Fruit fly (Drosophila melanogaster) whole organism: Measurements from ENCODE around the gene CG13738.

Source experiments
- CG8478 ChIP-seq: fragments of >200 bp; optimal IDR thresholded peaks from 2 replicates; lab custom pipeline; 2018; ENCODE audit warnings: inconsistent platforms
- Dll ChIP-seq: fragments of >200 bp; optimal IDR thresholded peaks from 2 replicates; lab custom pipeline; 2017
- EcR ChIP-seq, 2 experiments: fragments of >200 bp; optimal IDR thresholded peaks; 2 replicates each; lab custom pipeline; 2017; ENCODE audit warnings: missing biosample characterization in 2 of 2, missing genetic modification characterization in 2 of 2, missing genetic modification reagents in 2 of 2
- pan ChIP-seq: fragments of >200 bp; optimal IDR thresholded peaks from 2 replicates; lab custom pipeline; 2017
- psq ChIP-seq: fragments of >200 bp; optimal IDR thresholded peaks from 2 replicates; lab custom pipeline; 2017
- usp ChIP-seq: fragments of >200 bp; optimal IDR thresholded peaks from 2 replicates; lab custom pipeline; 2017; ENCODE audit warnings: missing biosample characterization, missing genetic modification characterization, mixed read lengths

DNA sequence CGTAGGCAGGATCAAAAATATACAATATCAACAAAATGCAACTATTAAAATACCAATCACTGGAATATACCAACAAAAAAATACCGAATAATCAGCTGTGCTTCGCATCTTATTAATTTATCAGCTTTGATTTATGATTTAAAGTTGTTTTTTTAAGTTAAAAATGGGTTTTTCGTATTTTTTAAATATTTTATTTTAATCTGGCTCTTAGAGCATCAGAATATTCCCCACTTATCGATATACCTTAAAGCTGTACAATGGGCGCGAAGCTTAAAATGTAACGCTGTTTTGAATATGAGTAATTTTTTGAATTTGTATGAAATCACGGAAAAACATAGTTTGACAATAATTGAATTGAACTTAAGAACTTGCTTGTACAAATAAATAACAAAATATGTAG, 25.9 kb upstream of the CG13738 start, which contains the start of gene CG17359:
- no peak for TF ChIP-seq EcR (GFP tag; optimal IDR thresholded peaks at IDR 0.05; lab: Kevin White, UChicago)
- no peak for TF ChIP-seq pan
- TF ChIP-seq CG8478, result no peak
- TF ChIP-seq Dll (lab: Kevin White, UChicago), result no peak
- no peak for TF ChIP-seq psq (lab: Kevin White, UChicago)
- no peak for TF ChIP-seq usp (GFP tag; lab: Kevin White, UChicago)
